Worm (Caenorhabditis elegans): ENCODE data around the gene F35C11.4.

- TF ChIP-seq tra-4 (tag; optimal IDR thresholded peaks at IDR 0.05) (no peak), sea-1 (GFP tag; conservative IDR thresholded peaks at IDR 0.05) (no peak), ama-1 (optimal IDR thresholded peaks at IDR 0.05) (no peak)
Measured at ce11 chrII:8249710-8250109, 906 bp downstream of the F35C11.4 start.

All from whole organism, early embryonic.